Worm (Caenorhabditis elegans) whole organism, L4 larva: ENCODE data around the gene Y65A5A.2.
A peak's percentile ranks its signal among the peaks of the same experiment; 100 is the strongest.

Source experiments
- F10B5.3 ChIP-seq: sonication (generic microtip); optimal IDR thresholded peaks from 2 replicates; lab custom pipeline; 2016; ENCODE audit warnings: mild to moderate bottlenecking, missing genetic modification characterization, missing compliant biosample characterization
- F26F4.8 ChIP-seq: fragments of 200-800 bp; sonication (Bioruptor generic); conservative IDR thresholded peaks from 2 replicates; pipeline ENCODE4 v1.3.6; 2022; ENCODE audit warnings: missing genetic modification characterization, missing compliant biosample characterization
- R02D3.7 ChIP-seq: fragments of 150-350 bp; sonication (generic microtip); optimal IDR thresholded peaks from 3 replicates; lab custom pipeline; 2014; ENCODE audit warnings: missing biosample characterization, missing genetic modification characterization
- Y105C5A.15 ChIP-seq: fragments of 200-800 bp; sonication (Bioruptor generic); IDR thresholded peaks from 2 replicates; pipeline ENCODE4 v1.3.6; 2022; ENCODE audit warnings: missing genetic modification characterization, missing compliant biosample characterization
- Y48G9A.11 ChIP-seq: fragments of 200-800 bp; sonication (Bioruptor generic); IDR thresholded peaks from 2 replicates; pipeline ENCODE4 v1.3.6; 2022; ENCODE audit warnings: missing genetic modification reagents, missing genetic modification characterization, missing compliant biosample characterization
- Y5F2A.4 ChIP-seq: fragments of 200-800 bp; sonication (Bioruptor generic); optimal IDR thresholded peaks from 2 replicates; lab custom pipeline; 2018; ENCODE audit warnings: mild to moderate bottlenecking, missing genetic modification characterization, missing compliant biosample characterization
- ama-1 ChIP-seq: fragments of 150-350 bp; optimal IDR thresholded peaks from 2 replicates; lab custom pipeline; 2014; ENCODE audit warnings: inconsistent platforms, mixed read lengths
- arid-1 ChIP-seq: fragments of 200-800 bp; sonication (Bioruptor generic); conservative IDR thresholded peaks from 2 replicates; pipeline ENCODE4 v1.3.6; 2022; ENCODE audit warnings: missing genetic modification reagents, missing genetic modification characterization, missing compliant biosample characterization
- ceh-20 ChIP-seq: fragments of 200-800 bp; sonication (Bioruptor generic); IDR thresholded peaks from 2 replicates; pipeline ENCODE4 v1.3.6; 2022; ENCODE audit warnings: missing genetic modification reagents, missing genetic modification characterization, missing compliant biosample characterization
- ceh-44 ChIP-seq: fragments of 200-800 bp; sonication (Bioruptor generic); IDR thresholded peaks from 2 replicates; pipeline ENCODE4 v1.3.6; 2022; ENCODE audit warnings: missing genetic modification reagents, missing genetic modification characterization, missing compliant biosample characterization
- ceh-62 ChIP-seq: sonication (generic microtip); optimal IDR thresholded peaks from 2 replicates; lab custom pipeline; 2017; ENCODE audit warnings: missing biosample characterization, missing genetic modification characterization
- ces-1 ChIP-seq: fragments of 150-350 bp; sonication (generic microtip); optimal IDR thresholded peaks from 4 replicates; lab custom pipeline; 2014; ENCODE audit warnings: missing biosample characterization, missing genetic modification reagents, missing genetic modification characterization
- daf-12 ChIP-seq: fragments of 150-350 bp; optimal IDR thresholded peaks from 2 replicates; lab custom pipeline; 2014; ENCODE audit warnings: missing biosample characterization, missing genetic modification reagents, missing genetic modification characterization
- daf-16 ChIP-seq, 3 experiments: sonication (generic microtip); optimal IDR thresholded peaks; 2 replicates each; lab custom pipeline; 2016 to 2017; ENCODE audit warnings: missing genetic modification characterization in 3 of 3, missing genetic modification reagents in 3 of 3, mild to moderate bottlenecking in 2 of 3, missing compliant biosample characterization in 2 of 3, missing biosample characterization in 1 of 3, moderate library complexity in 1 of 3
- dmd-6 ChIP-seq: fragments of 200-800 bp; sonication (Bioruptor generic); IDR thresholded peaks from 2 replicates; pipeline ENCODE4 v1.3.6; 2022; ENCODE audit warnings: missing genetic modification reagents, missing genetic modification characterization, missing compliant biosample characterization
- dpl-1 ChIP-seq: fragments of 150-350 bp; optimal IDR thresholded peaks from 2 replicates; lab custom pipeline; 2014; ENCODE audit warnings: missing biosample characterization, missing genetic modification reagents, missing genetic modification characterization
- duxl-1 ChIP-seq: sonication (generic microtip); optimal IDR thresholded peaks from 2 replicates; lab custom pipeline; 2016; ENCODE audit warnings: mild to moderate bottlenecking, missing genetic modification characterization, moderate library complexity, missing compliant biosample characterization; ENCODE audit not compliant: poor library complexity
- gei-8 ChIP-seq: fragments of 200-800 bp; sonication (Bioruptor generic); optimal IDR thresholded peaks from 2 replicates; lab custom pipeline; 2018; ENCODE audit warnings: mild to moderate bottlenecking, missing genetic modification characterization, missing compliant biosample characterization
- hif-1 ChIP-seq, 2 experiments: sonication (generic microtip); optimal IDR thresholded peaks; 2 replicates each; lab custom pipeline; 2016 to 2017; ENCODE audit warnings: missing compliant biosample characterization in 2 of 2, missing genetic modification characterization in 2 of 2, missing genetic modification reagents in 2 of 2, missing genotype in 2 of 2, mild to moderate bottlenecking in 1 of 2
- hmg-1.1 ChIP-seq: fragments of 200-800 bp; sonication (Bioruptor generic); IDR thresholded peaks from 2 replicates; pipeline ENCODE4 v1.3.6; 2022; ENCODE audit warnings: missing genetic modification reagents, missing genetic modification characterization, missing compliant biosample characterization
- lim-7 ChIP-seq: fragments of 200-800 bp; sonication (Bioruptor generic); IDR thresholded peaks from 2 replicates; pipeline ENCODE4 v1.3.6; 2022; ENCODE audit warnings: missing genetic modification characterization, missing compliant biosample characterization
- lin-1 ChIP-seq: fragments of 200-800 bp; sonication (Bioruptor generic); IDR thresholded peaks from 2 replicates; pipeline ENCODE4 v1.3.6; 2022; ENCODE audit warnings: missing genetic modification reagents, missing genetic modification characterization, missing compliant biosample characterization
- lin-15B ChIP-seq: fragments of 150-350 bp; sonication (generic microtip); optimal IDR thresholded peaks from 3 replicates; lab custom pipeline; 2014; ENCODE audit warnings: missing biosample characterization, missing genetic modification characterization
- lir-3 ChIP-seq: sonication (generic microtip); optimal IDR thresholded peaks from 2 replicates; lab custom pipeline; 2016; ENCODE audit warnings: mild to moderate bottlenecking, missing genetic modification characterization, missing compliant biosample characterization
- madf-9 ChIP-seq: fragments of 200-800 bp; sonication (Bioruptor generic); conservative IDR thresholded peaks from 2 replicates; pipeline ENCODE4 v1.3.6; 2022; ENCODE audit warnings: missing genetic modification reagents, missing genetic modification characterization, missing compliant biosample characterization
- mdt-29 ChIP-seq: fragments of 200-800 bp; sonication (Bioruptor generic); IDR thresholded peaks from 2 replicates; pipeline ENCODE4 v1.3.6; 2022; ENCODE audit warnings: missing genetic modification reagents, missing genetic modification characterization, missing compliant biosample characterization
- mep-1 ChIP-seq: fragments of 150-350 bp; sonication (generic microtip); optimal IDR thresholded peaks from 3 replicates; lab custom pipeline; 2014; ENCODE audit warnings: missing biosample characterization, missing genetic modification characterization
- mxl-2 ChIP-seq: fragments of 200-800 bp; sonication (Bioruptor generic); conservative IDR thresholded peaks from 2 replicates; pipeline ENCODE4 v1.3.6; 2022; ENCODE audit warnings: missing genetic modification reagents, missing genetic modification characterization, missing compliant biosample characterization
- nhr-10 ChIP-seq: fragments of 150-350 bp; optimal IDR thresholded peaks from 2 replicates; lab custom pipeline; 2014; ENCODE audit warnings: missing biosample characterization, missing genetic modification characterization
- nhr-102 ChIP-seq: sonication (generic microtip); optimal IDR thresholded peaks from 2 replicates; lab custom pipeline; 2016; ENCODE audit warnings: mild to moderate bottlenecking, missing genetic modification characterization, moderate library complexity, missing compliant biosample characterization
- nhr-237 ChIP-seq: sonication (generic microtip); optimal IDR thresholded peaks from 2 replicates; lab custom pipeline; 2017; ENCODE audit warnings: missing biosample characterization, missing genetic modification characterization
- rbr-2 ChIP-seq: sonication (generic microtip); optimal IDR thresholded peaks from 2 replicates; lab custom pipeline; 2016; ENCODE audit warnings: missing genotype, missing genetic modification characterization, missing compliant biosample characterization
- saeg-2 ChIP-seq: fragments of 200-800 bp; sonication (Bioruptor generic); IDR thresholded peaks from 2 replicates; pipeline ENCODE4 v1.3.6; 2022; ENCODE audit warnings: missing genetic modification reagents, missing genetic modification characterization, missing compliant biosample characterization
- sdz-12 ChIP-seq: fragments of 200-800 bp; sonication (Bioruptor generic); optimal IDR thresholded peaks from 2 replicates; lab custom pipeline; 2018; ENCODE audit warnings: mild to moderate bottlenecking, missing genetic modification characterization, missing compliant biosample characterization
- set-16 ChIP-seq: fragments of 200-800 bp; sonication (Bioruptor generic); IDR thresholded peaks from 2 replicates; pipeline ENCODE4 v1.3.6; 2022; ENCODE audit warnings: missing genetic modification reagents, missing genetic modification characterization, missing compliant biosample characterization
- skn-1 ChIP-seq: fragments of 150-350 bp; optimal IDR thresholded peaks from 2 replicates; lab custom pipeline; 2014; ENCODE audit warnings: missing biosample characterization, missing genetic modification characterization
- snpc-4 ChIP-seq: fragments of 150-350 bp; optimal IDR thresholded peaks from 2 replicates; lab custom pipeline; 2014; ENCODE audit warnings: missing biosample characterization, missing genetic modification characterization
- spr-1 ChIP-seq: sonication (generic microtip); optimal IDR thresholded peaks from 2 replicates; lab custom pipeline; 2016; ENCODE audit warnings: mild to moderate bottlenecking, missing genetic modification characterization, missing compliant biosample characterization
- tra-1 ChIP-seq: fragments of 200-800 bp; sonication (Bioruptor generic); IDR thresholded peaks from 2 replicates; pipeline ENCODE4 v1.3.6; 2022; ENCODE audit warnings: missing genetic modification reagents, missing genetic modification characterization, missing compliant biosample characterization
- unc-130 ChIP-seq: sonication (generic microtip); optimal IDR thresholded peaks from 2 replicates; lab custom pipeline; 2016; ENCODE audit warnings: missing genetic modification reagents, missing genetic modification characterization, missing compliant biosample characterization
- vab-7 ChIP-seq: fragments of 200-800 bp; sonication (Bioruptor generic); IDR thresholded peaks from 2 replicates; pipeline ENCODE4 v1.3.6; 2022; ENCODE audit warnings: missing genetic modification reagents, missing genetic modification characterization, missing compliant biosample characterization
- zfp-2 ChIP-seq: sonication (generic microtip); optimal IDR thresholded peaks from 2 replicates; lab custom pipeline; 2016; ENCODE audit warnings: mild to moderate bottlenecking, missing genetic modification characterization, missing compliant biosample characterization
- zfp-3 ChIP-seq: fragments of 200-800 bp; sonication (Bioruptor generic); conservative IDR thresholded peaks from 2 replicates; pipeline ENCODE4 v1.3.6; 2022; ENCODE audit warnings: missing genetic modification reagents, missing genetic modification characterization, missing compliant biosample characterization
- zip-11 ChIP-seq: fragments of 200-800 bp; sonication (Bioruptor generic); IDR thresholded peaks from 2 replicates; pipeline ENCODE4 v1.3.6; 2022; ENCODE audit warnings: missing genetic modification characterization, missing compliant biosample characterization
- ztf-11 ChIP-seq: fragments of 150-350 bp; optimal IDR thresholded peaks from 2 replicates; lab custom pipeline; 2014; ENCODE audit warnings: missing biosample characterization, missing genetic modification characterization

Gene Y65A5A.2

ce11 chrIV:16399776-16400368, 11.9 kb upstream of the Y65A5A.2 start, which contains the start of gene Y65A5A.1 (continued):
- TF ChIP-seq ama-1 (lab: Kevin White, UChicago) (no peak), ceh-44 (GFP tag; lab: Robert Waterston, UW) (peak; percentile 66; the same call in 1 of the 2 replicates), set-16 (GFP tag; lab: Robert Waterston, UW) (no peak), snpc-4 (tag; lab: Kevin White, UChicago) (no peak), gei-8 (GFP tag; lab: Kevin White, UChicago) (no peak), Y48G9A.11 (GFP tag; lab: Robert Waterston, UW) (peak; percentile 28; the same call in 1 of the 2 replicates), lim-7 (GFP tag; lab: Robert Waterston, UW) (peak; percentile 79), mep-1 (tag; lab: Kevin White, UChicago) (peak; percentile 35), lin-1 (GFP tag; lab: Robert Waterston, UW) (no peak), saeg-2 (GFP tag; lab: Robert Waterston, UW) (no peak), nhr-102 (tag; lab: Kevin White, UChicago) (no peak), tra-1 (GFP tag; lab: Robert Waterston, UW) (0 out of 2 replicates have a peak, but pooled peaks have one; percentile 17), daf-12 (tag; lab: Kevin White, UChicago) (no peak), lin-15B (tag; lab: Kevin White, UChicago) (no peak), sdz-12 (no peak), hif-1 (tag; optimal IDR thresholded peaks at IDR 0.05; lab: Kevin White, UChicago) (no peak), ceh-20 (GFP tag; lab: Robert Waterston, UW) (no peak), R02D3.7 (no peak), dmd-6 (GFP tag; lab: Robert Waterston, UW) (peak; percentile 30; the same call in 1 of the 2 replicates), ces-1 (no peak)
- TF ChIP-seq, all 104 proteins: peak for 27

- TF ChIP-seq zip-11 (GFP tag; lab: Robert Waterston, UW) (peak; percentile 30; the same call in 1 of the 2 replicates), arid-1 (peak; percentile 93), duxl-1 (tag; lab: Kevin White, UChicago) (peak; percentile 19), F10B5.3 (no peak), nhr-10 (no peak), madf-9 (peak; percentile 81), Y105C5A.15 (GFP tag; lab: Robert Waterston, UW) (peak; percentile 93; the same call in 1 of the 2 replicates), rbr-2 (peak; percentile 43), spr-1 (tag; lab: Kevin White, UChicago) (peak; percentile 57), lim-7 (GFP tag; lab: Robert Waterston, UW) (peak; percentile 92), zfp-3 (GFP tag; lab: Robert Waterston, UW) (0 out of 2 replicates have a peak, but pooled peaks have one; percentile 44), vab-7 (peak; percentile 87), unc-130 (GFP tag; lab: Kevin White, UChicago) (peak; percentile 35), dpl-1 (GFP tag; lab: Kevin White, UChicago) (no peak), nhr-237 (tag; lab: Kevin White, UChicago) (no peak), daf-16 (GFP tag; optimal IDR thresholded peaks at IDR 0.05; lab: Kevin White, UChicago) (peak; percentile 29 to 93), daf-16 (tag; optimal IDR thresholded peaks at IDR 0.05; lab: Kevin White, UChicago) (peak; percentile 38), Y5F2A.4 (peak; percentile 63), zfp-2 (tag; lab: Kevin White, UChicago) (no peak), mdt-29 (GFP tag; lab: Robert Waterston, UW) (peak; percentile 61), F26F4.8 (GFP tag; lab: Robert Waterston, UW) (peak; percentile 79), lir-3 (tag; lab: Kevin White, UChicago) (peak; percentile 47), hmg-1.1 (GFP tag; lab: Robert Waterston, UW) (peak; percentile 60; the same call in 1 of the 2 replicates), ztf-11 (tag; lab: Kevin White, UChicago) (no peak), nhr-102 (tag; lab: Kevin White, UChicago) (peak; percentile 69), lin-15B (tag; lab: Kevin White, UChicago) (no peak), dmd-6 (GFP tag; lab: Robert Waterston, UW) (peak; percentile 43; the same call in 1 of the 2 replicates), mxl-2 (GFP tag; lab: Robert Waterston, UW) (0 out of 2 replicates have a peak, but pooled peaks have one; percentile 33), skn-1 (tag; lab: Kevin White, UChicago) (no peak), ceh-62 (tag; lab: Kevin White, UChicago) (no peak)
Observed at ce11 chrIV:16400412-16401381, 11.1 kb upstream of the Y65A5A.2 start.
